Fruit fly (Drosophila melanogaster) whole organism, prepupa: Measurements from ENCODE around the gene CG7362.

ENCODE experiments used
- CG34406 ChIP-seq: fragments of 200-800 bp; sonication (Bioruptor generic); optimal IDR thresholded peaks from 3 replicates; lab custom pipeline; 2016; ENCODE audit warnings: missing biosample characterization, missing genetic modification characterization
- CG6276 ChIP-seq: fragments of 200-800 bp; sonication (Bioruptor generic); optimal IDR thresholded peaks from 2 replicates; lab custom pipeline; 2017; ENCODE audit warnings: missing biosample characterization, mild to moderate bottlenecking, missing genetic modification characterization
- Eip93F ChIP-seq: fragments of 200-800 bp; sonication (Bioruptor generic); optimal IDR thresholded peaks from 2 replicates; lab custom pipeline; 2016; ENCODE audit warnings: missing biosample characterization, mild to moderate bottlenecking, missing genetic modification characterization
- Ets96B ChIP-seq: fragments of 200-800 bp; optimal IDR thresholded peaks from 2 replicates; lab custom pipeline; 2019; ENCODE audit warnings: missing biosample characterization, mild to moderate bottlenecking, missing genetic modification characterization, moderate library complexity
- Gug ChIP-seq: fragments of 200-800 bp; sonication (Bioruptor generic); IDR thresholded peaks from 2 replicates; pipeline ENCODE4 v1.3.6; 2022; ENCODE audit warnings: missing biosample characterization, missing genetic modification characterization
- achi ChIP-seq: fragments of 200-800 bp; sonication (Bioruptor generic); optimal IDR thresholded peaks from 3 replicates; lab custom pipeline; 2016; ENCODE audit warnings: missing biosample characterization, missing genetic modification characterization
- fd85E ChIP-seq: fragments of 200-800 bp; sonication (Bioruptor generic); optimal IDR thresholded peaks from 3 replicates; lab custom pipeline; 2016; ENCODE audit warnings: missing biosample characterization, missing genetic modification characterization
- pdm3 ChIP-seq: fragments of 200-800 bp; sonication (Bioruptor generic); optimal IDR thresholded peaks from 3 replicates; lab custom pipeline; 2016; ENCODE audit warnings: missing biosample characterization, missing genetic modification characterization

dm6 chr3R:14798626-14799258, 44.5 kb upstream of the CG7362 start, which contains the start of gene CG14856:
- TF ChIP-seq Eip93F (GFP tag; lab: Kevin White, UChicago) (no peak), fd85E (GFP tag; lab: Kevin White, UChicago) (no peak), pdm3 (no peak), CG34406 (GFP tag; lab: Kevin White, UChicago) (no peak), Gug (GFP tag; lab: Robert Waterston, UW) (no peak), CG6276 (GFP tag; lab: Kevin White, UChicago) (no peak), Ets96B (tag; lab: Kevin White, UChicago) (no peak), achi (GFP tag; lab: Kevin White, UChicago) (no peak)
